Worm (Caenorhabditis elegans) whole organism, L3 larva: ENCODE data around the gene F56D6.19.

Source experiments
- ZK546.5 ChIP-seq: sonication (generic microtip); optimal IDR thresholded peaks from 2 replicates; lab custom pipeline; 2017; ENCODE audit warnings: missing biosample characterization, missing genetic modification characterization
- egl-27 ChIP-seq: sonication (generic microtip); optimal IDR thresholded peaks from 4 replicates; lab custom pipeline; 2017; ENCODE audit warnings: missing biosample characterization, missing genetic modification reagents, missing genetic modification characterization
- eor-1 ChIP-seq, 2 experiments: fragments of 150-350 bp; optimal IDR thresholded peaks; 2 replicates each; lab custom pipeline; 2014 to 2018; ENCODE audit warnings: missing biosample characterization in 2 of 2, missing genetic modification characterization in 2 of 2
- fkh-2 ChIP-seq: fragments of 150-350 bp; optimal IDR thresholded peaks from 2 replicates; lab custom pipeline; 2014; ENCODE audit warnings: missing biosample characterization, missing genetic modification reagents, missing genetic modification characterization
- hmg-11 ChIP-seq: sonication (generic microtip); optimal IDR thresholded peaks from 2 replicates; lab custom pipeline; 2016; ENCODE audit warnings: missing genetic modification characterization, missing compliant biosample characterization
- nhr-25 ChIP-seq: sonication (generic microtip); optimal IDR thresholded peaks from 2 replicates; lab custom pipeline; 2017; ENCODE audit warnings: missing biosample characterization, missing genetic modification characterization
- pqm-1 ChIP-seq: fragments of 150-350 bp; optimal IDR thresholded peaks from 2 replicates; lab custom pipeline; 2017; ENCODE audit warnings: missing biosample characterization, missing genetic modification characterization, inconsistent platforms
- tbx-2 ChIP-seq: sonication (generic microtip); optimal IDR thresholded peaks from 2 replicates; lab custom pipeline; 2016; ENCODE audit warnings: mild to moderate bottlenecking, missing genetic modification characterization, missing compliant biosample characterization

ce11 chrIV:3915296-3915695, 734 bp downstream of the F56D6.19 start, which contains the start of gene srz-20:
- TF ChIP-seq ZK546.5, result no peak
- no peak for TF ChIP-seq nhr-25 (tag; lab: Kevin White, UChicago)
- no peak for TF ChIP-seq eor-1 (tag; optimal IDR thresholded peaks at IDR 0.05; lab: Kevin White, UChicago)
- no peak for TF ChIP-seq fkh-2
- no peak for TF ChIP-seq egl-27 (tag; lab: Kevin White, UChicago)
- no peak for TF ChIP-seq tbx-2 (tag; lab: Kevin White, UChicago)
- TF ChIP-seq hmg-11 (tag; lab: Kevin White, UChicago), result no peak
- TF ChIP-seq pqm-1 (tag; lab: Kevin White, UChicago), result no peak
